Worm (Caenorhabditis elegans) whole organism, late embryonic: Measurements from ENCODE around the gene DC2.5.

Experiments
- C38D4.7 ChIP-seq: fragments of 200-800 bp; sonication (Bioruptor generic); optimal IDR thresholded peaks from 2 replicates; lab custom pipeline; 2018; ENCODE audit warnings: mild to moderate bottlenecking, missing genetic modification characterization, moderate library complexity, missing compliant biosample characterization
- F13H6.1 ChIP-seq: sonication (generic microtip); optimal IDR thresholded peaks from 2 replicates; lab custom pipeline; 2016; ENCODE audit warnings: missing genetic modification characterization, missing compliant biosample characterization
- T23F11.4 ChIP-seq: fragments of 200-800 bp; sonication (Bioruptor generic); optimal IDR thresholded peaks from 2 replicates; lab custom pipeline; 2018; ENCODE audit warnings: mild to moderate bottlenecking, missing genetic modification characterization, missing compliant biosample characterization
- Y22D7AL.16 ChIP-seq: sonication (generic microtip); optimal IDR thresholded peaks from 2 replicates; lab custom pipeline; 2016; ENCODE audit warnings: missing genetic modification characterization, missing compliant biosample characterization
- ceh-14 ChIP-seq: sonication (generic microtip); optimal IDR thresholded peaks from 2 replicates; lab custom pipeline; 2016; ENCODE audit warnings: missing genotype, missing genetic modification characterization, missing compliant biosample characterization
- ceh-19 ChIP-seq: fragments of 200-800 bp; sonication (Bioruptor generic); optimal IDR thresholded peaks from 2 replicates; lab custom pipeline; 2018; ENCODE audit warnings: mild to moderate bottlenecking, missing genetic modification characterization, missing compliant biosample characterization
- ceh-6 ChIP-seq: fragments of 200-800 bp; sonication (Bioruptor generic); optimal IDR thresholded peaks from 2 replicates; lab custom pipeline; 2018; ENCODE audit warnings: mild to moderate bottlenecking, missing genetic modification characterization, missing compliant biosample characterization
- elt-4 ChIP-seq: sonication (generic microtip); optimal IDR thresholded peaks from 2 replicates; lab custom pipeline; 2016; ENCODE audit warnings: missing genetic modification characterization, missing compliant biosample characterization
- ets-4 ChIP-seq: sonication (generic microtip); optimal IDR thresholded peaks from 2 replicates; lab custom pipeline; 2016; ENCODE audit warnings: missing genetic modification characterization, missing compliant biosample characterization
- eyg-1 ChIP-seq: sonication (generic microtip); optimal IDR thresholded peaks from 2 replicates; lab custom pipeline; 2016; ENCODE audit warnings: missing genotype, missing genetic modification characterization, missing compliant biosample characterization
- fkh-6 ChIP-seq: sonication (generic microtip); optimal IDR thresholded peaks from 2 replicates; lab custom pipeline; 2016; ENCODE audit warnings: missing genetic modification characterization, missing compliant biosample characterization
- gmeb-2 ChIP-seq: sonication (generic microtip); optimal IDR thresholded peaks from 2 replicates; lab custom pipeline; 2016; ENCODE audit warnings: missing genetic modification characterization, inconsistent platforms, missing compliant biosample characterization
- hlh-30 ChIP-seq: sonication (generic microtip); optimal IDR thresholded peaks from 2 replicates; lab custom pipeline; 2017; ENCODE audit warnings: antibody characterized with exemption, missing genetic modification characterization, missing compliant biosample characterization; ENCODE audit not compliant: insufficient read depth
- hlh-8 ChIP-seq: sonication (generic microtip); optimal IDR thresholded peaks from 2 replicates; lab custom pipeline; 2016; ENCODE audit warnings: missing genotype, missing genetic modification characterization, missing compliant biosample characterization
- lim-6 ChIP-seq: sonication (generic microtip); optimal IDR thresholded peaks from 2 replicates; lab custom pipeline; 2016; ENCODE audit warnings: missing genetic modification characterization, missing compliant biosample characterization
- mec-3 ChIP-seq: sonication (generic microtip); optimal IDR thresholded peaks from 2 replicates; lab custom pipeline; 2016; ENCODE audit warnings: borderline replicate concordance, missing genetic modification characterization, missing compliant biosample characterization
- nfya-1 ChIP-seq: sonication (generic microtip); optimal IDR thresholded peaks from 2 replicates; lab custom pipeline; 2017; ENCODE audit warnings: missing genetic modification characterization, mild to moderate bottlenecking, missing compliant biosample characterization, antibody characterized with exemption, moderate library complexity
- nhr-232 ChIP-seq: sonication (generic microtip); optimal IDR thresholded peaks from 2 replicates; lab custom pipeline; 2016; ENCODE audit warnings: missing genetic modification characterization, missing compliant biosample characterization
- pat-9 ChIP-seq: fragments of 200-800 bp; sonication (Bioruptor generic); optimal IDR thresholded peaks from 2 replicates; lab custom pipeline; 2018; ENCODE audit warnings: mild to moderate bottlenecking, missing genetic modification characterization, moderate library complexity, missing compliant biosample characterization
- pha-2 ChIP-seq: sonication (generic microtip); optimal IDR thresholded peaks from 2 replicates; lab custom pipeline; 2017; ENCODE audit warnings: mild to moderate bottlenecking, missing genetic modification characterization, missing compliant biosample characterization
- pha-4 ChIP-seq: fragments of 150-350 bp; optimal IDR thresholded peaks from 2 replicates; lab custom pipeline; 2018; ENCODE audit warnings: missing biosample characterization, missing genetic modification reagents, missing genetic modification characterization
- pros-1 ChIP-seq: fragments of 150-350 bp; optimal IDR thresholded peaks from 2 replicates; lab custom pipeline; 2014; ENCODE audit warnings: missing biosample characterization, missing genetic modification reagents, missing genetic modification characterization
- rnt-1 ChIP-seq: sonication (generic microtip); optimal IDR thresholded peaks from 2 replicates; lab custom pipeline; 2016; ENCODE audit warnings: missing genetic modification characterization, missing compliant biosample characterization
- sdc-2 ChIP-seq: sonication (generic microtip); optimal IDR thresholded peaks from 2 replicates; lab custom pipeline; 2016; ENCODE audit warnings: missing genotype, missing genetic modification characterization, missing compliant biosample characterization
- tbx-2 ChIP-seq: sonication (generic microtip); optimal IDR thresholded peaks from 2 replicates; lab custom pipeline; 2016; ENCODE audit warnings: missing genetic modification characterization, missing compliant biosample characterization
- tbx-7 ChIP-seq: sonication (generic microtip); optimal IDR thresholded peaks from 2 replicates; lab custom pipeline; 2016; ENCODE audit warnings: missing genotype, missing genetic modification characterization, missing compliant biosample characterization
- unc-3 ChIP-seq, 2 experiments: fragments of 200-800 bp in 1 of 2; sonication (Bioruptor generic) in 1 of 2; sonication (generic microtip) in 1 of 2; conservative IDR thresholded peaks in 1 of 2; optimal IDR thresholded peaks in 1 of 2; 2 replicates each; pipeline versions ENCODE4 v1.3.6 to Lab custom; 2016 to 2022; ENCODE audit warnings: missing compliant biosample characterization in 2 of 2, missing genetic modification characterization in 2 of 2, missing genetic modification reagents in 1 of 2
- zip-5 ChIP-seq: sonication (generic microtip); optimal IDR thresholded peaks from 2 replicates; lab custom pipeline; 2016; ENCODE audit warnings: missing genetic modification characterization, missing compliant biosample characterization

DC2.5 gene

ce11 chrV:211388-212168 lies 1.0 kb downstream of the DC2.5 start:
- TF ChIP-seq hlh-30 (tag; lab: Kevin White, UChicago) (no peak), C38D4.7 (no peak), ets-4 (tag; lab: Kevin White, UChicago) (no peak), zip-5 (no peak), F13H6.1 (tag; lab: Kevin White, UChicago) (no peak), ceh-14 (tag; lab: Kevin White, UChicago) (no peak), tbx-7 (tag; lab: Kevin White, UChicago) (no peak), gmeb-2 (tag; lab: Kevin White, UChicago) (no peak), eyg-1 (tag; lab: Kevin White, UChicago) (no peak)

ce11 chrV:206814-207213 lies 5.8 kb downstream of the DC2.5 start:
- peak; percentile 86 for TF ChIP-seq nfya-1 (tag; lab: Kevin White, UChicago)
- TF ChIP-seq nhr-232 (tag; lab: Kevin White, UChicago): no peak

ce11 chrV:203855-204432 lies 8.6 kb downstream of the DC2.5 start, which contains the start of gene lec-12:
Gene lec-12, plus strand, starts transcription at chrV:204382.
- TF ChIP-seq Y22D7AL.16 (tag; lab: Kevin White, UChicago): no peak
- TF ChIP-seq rnt-1 (tag; lab: Kevin White, UChicago): no peak
- TF ChIP-seq nfya-1 (tag; lab: Kevin White, UChicago): no peak
- TF ChIP-seq elt-4 (tag; lab: Kevin White, UChicago): no peak
- no peak for TF ChIP-seq pat-9 (tag; lab: Kevin White, UChicago)

- TF ChIP-seq ceh-6 (no peak), gmeb-2 (tag; lab: Kevin White, UChicago) (no peak), unc-3 (GFP tag; conservative IDR thresholded peaks at IDR 0.05; lab: Robert Waterston, UW) (no peak), unc-3 (tag; optimal IDR thresholded peaks at IDR 0.05; lab: Kevin White, UChicago) (no peak), lim-6 (tag; lab: Kevin White, UChicago) (no peak), mec-3 (tag; lab: Kevin White, UChicago) (no peak), elt-4 (tag; lab: Kevin White, UChicago) (no peak), pha-4 (tag; lab: Kevin White, UChicago) (no peak), pha-2 (no peak), ceh-19 (no peak), tbx-2 (tag; lab: Kevin White, UChicago) (no peak), hlh-30 (tag; lab: Kevin White, UChicago) (no peak), T23F11.4 (GFP tag; lab: Kevin White, UChicago) (no peak)
- TF ChIP-seq, all 69 proteins: peak for 0
Measured at ce11 chrV:201300-201699, 11.3 kb downstream of the DC2.5 start, which contains the start of gene trpp-1. Gene trpp-1, plus strand, starts transcription at chrV:201600.

ce11 chrV:194760-195159 lies 17.8 kb downstream of the DC2.5 start:
- TF ChIP-seq fkh-6: no peak
- TF ChIP-seq F13H6.1 (tag; lab: Kevin White, UChicago): no peak
- no peak for TF ChIP-seq pros-1
- TF ChIP-seq elt-4 (tag; lab: Kevin White, UChicago): peak; percentile 77

- peak; percentile 66 for TF ChIP-seq mec-3 (tag; lab: Kevin White, UChicago)
- no peak for TF ChIP-seq Y22D7AL.16 (tag; lab: Kevin White, UChicago)
- no peak for TF ChIP-seq pat-9 (tag; lab: Kevin White, UChicago)
- TF ChIP-seq hlh-8 (tag; lab: Kevin White, UChicago): no peak
- TF ChIP-seq elt-4 (tag; lab: Kevin White, UChicago): peak; percentile 76
- TF ChIP-seq sdc-2 (tag; lab: Kevin White, UChicago): no peak
Measured at ce11 chrV:189436-189835, 23.2 kb downstream of the DC2.5 start.
